Fruit fly (Drosophila melanogaster): ENCODE measurements around the gene Tsr1.

dm6 chr3L:21342592-21342991 is 7.6 kb downstream of the Tsr1 start:
- TF ChIP-seq h (optimal IDR thresholded peaks at IDR 0.05) (no peak), Sin3A (optimal IDR thresholded peaks at IDR 0.05) (no peak), insv (optimal IDR thresholded peaks at IDR 0.05) (no peak), psq (optimal IDR thresholded peaks at IDR 0.05) (no peak)

Data from Kc167 (cell line).